Worm (Caenorhabditis elegans) whole organism, late embryonic: ENCODE data around the gene Y39F10A.1.

Source experiments
- F13H6.1 ChIP-seq: sonication (generic microtip); optimal IDR thresholded peaks from 2 replicates; lab custom pipeline; 2016; ENCODE audit warnings: missing genetic modification characterization, missing compliant biosample characterization
- K02D7.2 ChIP-seq: sonication (generic microtip); optimal IDR thresholded peaks from 2 replicates; lab custom pipeline; 2017; ENCODE audit warnings: mild to moderate bottlenecking, missing genetic modification characterization, missing compliant biosample characterization
- K09A11.1 ChIP-seq: sonication (generic microtip); optimal IDR thresholded peaks from 2 replicates; lab custom pipeline; 2017; ENCODE audit warnings: antibody characterized with exemption, mild to moderate bottlenecking, missing genetic modification characterization, missing compliant biosample characterization; ENCODE audit not compliant: insufficient read depth
- T23F11.4 ChIP-seq: fragments of 200-800 bp; sonication (Bioruptor generic); optimal IDR thresholded peaks from 2 replicates; lab custom pipeline; 2018; ENCODE audit warnings: mild to moderate bottlenecking, missing genetic modification characterization, missing compliant biosample characterization
- ceh-14 ChIP-seq: sonication (generic microtip); optimal IDR thresholded peaks from 2 replicates; lab custom pipeline; 2016; ENCODE audit warnings: missing genotype, missing genetic modification characterization, missing compliant biosample characterization
- ceh-19 ChIP-seq: fragments of 200-800 bp; sonication (Bioruptor generic); optimal IDR thresholded peaks from 2 replicates; lab custom pipeline; 2018; ENCODE audit warnings: mild to moderate bottlenecking, missing genetic modification characterization, missing compliant biosample characterization
- ceh-2 ChIP-seq: sonication (generic microtip); optimal IDR thresholded peaks from 2 replicates; lab custom pipeline; 2016; ENCODE audit warnings: missing genotype, missing genetic modification characterization, missing compliant biosample characterization
- ceh-22 ChIP-seq: sonication (generic microtip); optimal IDR thresholded peaks from 2 replicates; lab custom pipeline; 2017; ENCODE audit warnings: missing biosample characterization, missing genetic modification characterization
- ceh-24 ChIP-seq: sonication (generic microtip); optimal IDR thresholded peaks from 2 replicates; lab custom pipeline; 2016; ENCODE audit warnings: mild to moderate bottlenecking, missing genetic modification characterization, missing compliant biosample characterization
- ceh-34 ChIP-seq: sonication (generic microtip); optimal IDR thresholded peaks from 2 replicates; lab custom pipeline; 2016; ENCODE audit warnings: mild to moderate bottlenecking, missing genetic modification characterization, missing compliant biosample characterization
- ceh-9 ChIP-seq: sonication (generic microtip); optimal IDR thresholded peaks from 2 replicates; lab custom pipeline; 2016; ENCODE audit warnings: mild to moderate bottlenecking, missing genetic modification characterization, inconsistent platforms, missing compliant biosample characterization
- che-1 ChIP-seq: sonication (generic microtip); optimal IDR thresholded peaks from 2 replicates; lab custom pipeline; 2016; ENCODE audit warnings: mild to moderate bottlenecking, missing genetic modification characterization, missing compliant biosample characterization
- dmd-4 ChIP-seq: sonication (generic microtip); optimal IDR thresholded peaks from 2 replicates; lab custom pipeline; 2016; ENCODE audit warnings: borderline replicate concordance, missing genetic modification characterization, missing compliant biosample characterization
- elt-2 ChIP-seq: sonication (generic microtip); optimal IDR thresholded peaks from 2 replicates; lab custom pipeline; 2016; ENCODE audit warnings: missing genetic modification reagents, missing genetic modification characterization, missing compliant biosample characterization
- elt-4 ChIP-seq: sonication (generic microtip); optimal IDR thresholded peaks from 2 replicates; lab custom pipeline; 2016; ENCODE audit warnings: missing genetic modification characterization, missing compliant biosample characterization
- ets-4 ChIP-seq: sonication (generic microtip); optimal IDR thresholded peaks from 2 replicates; lab custom pipeline; 2016; ENCODE audit warnings: missing genetic modification characterization, missing compliant biosample characterization
- gmeb-2 ChIP-seq: sonication (generic microtip); optimal IDR thresholded peaks from 2 replicates; lab custom pipeline; 2016; ENCODE audit warnings: missing genetic modification characterization, inconsistent platforms, missing compliant biosample characterization
- hlh-13 ChIP-seq: fragments of 200-800 bp; sonication (Bioruptor generic); optimal IDR thresholded peaks from 2 replicates; lab custom pipeline; 2018; ENCODE audit warnings: mild to moderate bottlenecking, missing genetic modification characterization, missing compliant biosample characterization
- hlh-8 ChIP-seq: sonication (generic microtip); optimal IDR thresholded peaks from 2 replicates; lab custom pipeline; 2016; ENCODE audit warnings: missing genotype, missing genetic modification characterization, missing compliant biosample characterization
- lin-11 ChIP-seq: fragments of 200-800 bp; sonication (Bioruptor generic); optimal IDR thresholded peaks from 2 replicates; lab custom pipeline; 2018; ENCODE audit warnings: mild to moderate bottlenecking, missing genetic modification characterization, missing compliant biosample characterization
- madf-2 ChIP-seq: sonication (generic microtip); optimal IDR thresholded peaks from 2 replicates; lab custom pipeline; 2017; ENCODE audit warnings: missing genetic modification characterization, missing compliant biosample characterization
- nfya-1 ChIP-seq: sonication (generic microtip); optimal IDR thresholded peaks from 2 replicates; lab custom pipeline; 2017; ENCODE audit warnings: missing genetic modification characterization, mild to moderate bottlenecking, missing compliant biosample characterization, antibody characterized with exemption, moderate library complexity
- npax-4 ChIP-seq: sonication (generic microtip); optimal IDR thresholded peaks from 2 replicates; lab custom pipeline; 2016; ENCODE audit warnings: missing genetic modification characterization, missing compliant biosample characterization
- pag-3 ChIP-seq: sonication (generic microtip); optimal IDR thresholded peaks from 2 replicates; lab custom pipeline; 2016; ENCODE audit warnings: missing compliant biosample characterization, missing genetic modification characterization, borderline replicate concordance
- pat-9 ChIP-seq: fragments of 200-800 bp; sonication (Bioruptor generic); optimal IDR thresholded peaks from 2 replicates; lab custom pipeline; 2018; ENCODE audit warnings: mild to moderate bottlenecking, missing genetic modification characterization, moderate library complexity, missing compliant biosample characterization
- pros-1 ChIP-seq: fragments of 150-350 bp; optimal IDR thresholded peaks from 2 replicates; lab custom pipeline; 2014; ENCODE audit warnings: missing biosample characterization, missing genetic modification reagents, missing genetic modification characterization
- rnt-1 ChIP-seq: sonication (generic microtip); optimal IDR thresholded peaks from 2 replicates; lab custom pipeline; 2016; ENCODE audit warnings: missing genetic modification characterization, missing compliant biosample characterization
- sox-2 ChIP-seq: fragments of 200-800 bp; sonication (Bioruptor generic); IDR thresholded peaks from 2 replicates; pipeline ENCODE4 v1.3.6; 2022; ENCODE audit warnings: missing genetic modification reagents, missing genetic modification characterization, missing compliant biosample characterization
- sox-4 ChIP-seq: sonication (generic microtip); optimal IDR thresholded peaks from 2 replicates; lab custom pipeline; 2017; ENCODE audit warnings: mild to moderate bottlenecking, missing genetic modification characterization, inconsistent platforms, missing compliant biosample characterization
- tbx-2 ChIP-seq: sonication (generic microtip); optimal IDR thresholded peaks from 2 replicates; lab custom pipeline; 2016; ENCODE audit warnings: missing genetic modification characterization, missing compliant biosample characterization
- ttx-3 ChIP-seq: sonication (generic microtip); optimal IDR thresholded peaks from 2 replicates; lab custom pipeline; 2016; ENCODE audit warnings: missing genetic modification reagents, missing genetic modification characterization, missing compliant biosample characterization
- unc-42 ChIP-seq: sonication (generic microtip); optimal IDR thresholded peaks from 2 replicates; lab custom pipeline; 2016; ENCODE audit warnings: missing genotype, missing genetic modification characterization, missing compliant biosample characterization
- unc-86 ChIP-seq: sonication (generic microtip); optimal IDR thresholded peaks from 2 replicates; lab custom pipeline; 2016; ENCODE audit warnings: missing genetic modification characterization, missing compliant biosample characterization
- ztf-16 ChIP-seq: sonication (generic microtip); optimal IDR thresholded peaks from 2 replicates; lab custom pipeline; 2017; ENCODE audit warnings: missing genetic modification characterization, missing compliant biosample characterization

Y39F10A.1 gene

ce11 chrII:762942-763341 is 12.2 kb upstream of the Y39F10A.1 start:
- no peak for TF ChIP-seq ceh-14
- TF ChIP-seq F13H6.1 = no peak
- no peak for TF ChIP-seq pat-9 (tag; lab: Kevin White, UChicago)
- TF ChIP-seq ttx-3 (tag; lab: Kevin White, UChicago) = no peak
- no peak for TF ChIP-seq ceh-19 (GFP tag; lab: Kevin White, UChicago)
- no peak for TF ChIP-seq sox-2 (GFP tag; lab: Robert Waterston, UW)
- peak; percentile 90 for TF ChIP-seq ceh-34 (tag; lab: Kevin White, UChicago)
- no peak for TF ChIP-seq unc-86 (tag; lab: Kevin White, UChicago)
- no peak for TF ChIP-seq hlh-13 (GFP tag; lab: Kevin White, UChicago)
- no peak for TF ChIP-seq gmeb-2 (tag; lab: Kevin White, UChicago)
- TF ChIP-seq unc-42 (tag; lab: Kevin White, UChicago) = peak; percentile 21
- TF ChIP-seq pros-1 (tag; lab: Kevin White, UChicago) = no peak
- TF ChIP-seq ets-4 (tag; lab: Kevin White, UChicago) = no peak
- no peak for TF ChIP-seq rnt-1 (tag; lab: Kevin White, UChicago)
- TF ChIP-seq ztf-16 (tag; lab: Kevin White, UChicago) = no peak
- TF ChIP-seq sox-4 (tag; lab: Kevin White, UChicago) = no peak
- no peak for TF ChIP-seq madf-2 (tag; lab: Kevin White, UChicago)
- TF ChIP-seq nfya-1 (tag; lab: Kevin White, UChicago) = no peak

ce11 chrII:764385-764784 is 10.7 kb upstream of the Y39F10A.1 start:
- TF ChIP-seq elt-2 (tag; lab: Kevin White, UChicago) = peak; percentile 66
- no peak for TF ChIP-seq pat-9 (tag; lab: Kevin White, UChicago)

ce11 chrII:765219-765618 is 9.9 kb upstream of the Y39F10A.1 start, which contains the start of gene C08G5.7:
TSS of gene C08G5.7 (minus strand) at chrII:765319.
- TF ChIP-seq unc-42 (tag; lab: Kevin White, UChicago) = no peak
- TF ChIP-seq npax-4 (tag; lab: Kevin White, UChicago) = no peak
- no peak for TF ChIP-seq ceh-2 (tag; lab: Kevin White, UChicago)
- no peak for TF ChIP-seq madf-2 (tag; lab: Kevin White, UChicago)
- TF ChIP-seq ceh-22 (tag; lab: Kevin White, UChicago) = no peak
- no peak for TF ChIP-seq K09A11.1 (tag; lab: Kevin White, UChicago)
- no peak for TF ChIP-seq ceh-9 (tag; lab: Kevin White, UChicago)
- TF ChIP-seq hlh-8 = no peak
- no peak for TF ChIP-seq ceh-14
- TF ChIP-seq ceh-19 (GFP tag; lab: Kevin White, UChicago) = no peak

ce11 chrII:769250-769649 is 5.9 kb upstream of the Y39F10A.1 start:
- no peak for TF ChIP-seq tbx-2 (tag; lab: Kevin White, UChicago)
- TF ChIP-seq sox-2 (GFP tag; lab: Robert Waterston, UW) = no peak
- TF ChIP-seq hlh-13 (GFP tag; lab: Kevin White, UChicago) = no peak
- TF ChIP-seq unc-42 (tag; lab: Kevin White, UChicago) = no peak
- no peak for TF ChIP-seq lin-11 (tag; lab: Kevin White, UChicago)
- TF ChIP-seq unc-86 (tag; lab: Kevin White, UChicago) = no peak
- no peak for TF ChIP-seq elt-4 (tag; lab: Kevin White, UChicago)
- TF ChIP-seq pat-9 (tag; lab: Kevin White, UChicago) = no peak
- no peak for TF ChIP-seq ceh-24 (tag; lab: Kevin White, UChicago)
- TF ChIP-seq K02D7.2 (tag; lab: Kevin White, UChicago) = no peak
- no peak for TF ChIP-seq che-1 (tag; lab: Kevin White, UChicago)
- TF ChIP-seq T23F11.4 (GFP tag; lab: Kevin White, UChicago) = no peak
- TF ChIP-seq pag-3 = no peak
- no peak for TF ChIP-seq pros-1 (tag; lab: Kevin White, UChicago)
- TF ChIP-seq dmd-4 (tag; lab: Kevin White, UChicago) = no peak
- no peak for TF ChIP-seq ceh-19 (GFP tag; lab: Kevin White, UChicago)
